Fruit fly (Drosophila melanogaster) whole organism, prepupa: ENCODE data around the gene hwt.
A peak's percentile ranks its signal among the peaks of the same experiment; 100 is the strongest.

Experiments used
- Blimp-1 ChIP-seq: fragments of 200-800 bp; sonication (Bioruptor generic); optimal IDR thresholded peaks from 3 replicates; lab custom pipeline; 2017; ENCODE audit warnings: missing biosample characterization, missing genetic modification characterization, mild to moderate bottlenecking, moderate library complexity, missing genetic modification reagents
- CG10631 ChIP-seq: fragments of 200-800 bp; sonication (Bioruptor generic); optimal IDR thresholded peaks from 2 replicates; lab custom pipeline; 2016; ENCODE audit warnings: missing biosample characterization, missing genetic modification characterization
- CG10669 ChIP-seq: fragments of 200-800 bp; sonication (Bioruptor generic); optimal IDR thresholded peaks from 3 replicates; lab custom pipeline; 2018; ENCODE audit warnings: missing biosample characterization, mild to moderate bottlenecking, missing genetic modification characterization, moderate library complexity
- CG11294 ChIP-seq: fragments of 200-800 bp; sonication (Bioruptor generic); IDR thresholded peaks from 2 replicates; pipeline ENCODE4 v1.3.6; 2022; ENCODE audit warnings: missing biosample characterization, missing genetic modification characterization
- CG11762 ChIP-seq: fragments of 200-800 bp; sonication (Bioruptor generic); optimal IDR thresholded peaks from 3 replicates; lab custom pipeline; 2016; ENCODE audit warnings: missing biosample characterization, missing genetic modification characterization; ENCODE audit not compliant: insufficient read depth
- CG11902 ChIP-seq: fragments of 200-800 bp; sonication (Bioruptor generic); optimal IDR thresholded peaks from 3 replicates; lab custom pipeline; 2016; ENCODE audit warnings: missing biosample characterization, missing genetic modification characterization
- CG15336 ChIP-seq: fragments of 200-800 bp; sonication (Bioruptor generic); IDR thresholded peaks from 2 replicates; pipeline ENCODE4 v1.3.6; 2022; ENCODE audit warnings: missing biosample characterization, missing genetic modification characterization
- CG1621 ChIP-seq: fragments of 200-800 bp; sonication (Bioruptor generic); optimal IDR thresholded peaks from 3 replicates; lab custom pipeline; 2018; ENCODE audit warnings: missing biosample characterization, mild to moderate bottlenecking, missing genetic modification characterization
- CG16779 ChIP-seq: fragments of 200-800 bp; sonication (Bioruptor generic); optimal IDR thresholded peaks from 3 replicates; lab custom pipeline; 2017; ENCODE audit warnings: missing biosample characterization, mild to moderate bottlenecking, missing genetic modification characterization
- CG3032 ChIP-seq: fragments of 200-800 bp; optimal IDR thresholded peaks from 2 replicates; lab custom pipeline; 2019; ENCODE audit warnings: missing biosample characterization, mild to moderate bottlenecking, missing genetic modification characterization, moderate library complexity
- CG31627 ChIP-seq: fragments of 200-800 bp; sonication (Bioruptor generic); optimal IDR thresholded peaks from 3 replicates; lab custom pipeline; 2016; ENCODE audit warnings: missing biosample characterization, missing genetic modification characterization
- CG32006 ChIP-seq: fragments of 200-800 bp; sonication (Bioruptor generic); optimal IDR thresholded peaks from 3 replicates; lab custom pipeline; 2017; ENCODE audit warnings: missing biosample characterization, mild to moderate bottlenecking, missing genetic modification characterization
- CG34406 ChIP-seq: fragments of 200-800 bp; sonication (Bioruptor generic); optimal IDR thresholded peaks from 3 replicates; lab custom pipeline; 2016; ENCODE audit warnings: missing biosample characterization, missing genetic modification characterization
- CG3919 ChIP-seq: fragments of 200-800 bp; sonication (Bioruptor generic); optimal IDR thresholded peaks from 3 replicates; lab custom pipeline; 2016; ENCODE audit warnings: missing biosample characterization, missing genetic modification characterization
- CG4318 ChIP-seq: fragments of 200-800 bp; sonication (Bioruptor generic); optimal IDR thresholded peaks from 3 replicates; lab custom pipeline; 2017; ENCODE audit warnings: missing biosample characterization, mild to moderate bottlenecking, missing genetic modification characterization
- CG6276 ChIP-seq: fragments of 200-800 bp; sonication (Bioruptor generic); optimal IDR thresholded peaks from 2 replicates; lab custom pipeline; 2017; ENCODE audit warnings: missing biosample characterization, mild to moderate bottlenecking, missing genetic modification characterization
- CG6792 ChIP-seq: fragments of 200-800 bp; sonication (Bioruptor generic); optimal IDR thresholded peaks from 3 replicates; lab custom pipeline; 2016; ENCODE audit warnings: missing biosample characterization, missing genetic modification characterization
- CG6808 ChIP-seq: fragments of 200-800 bp; sonication (Bioruptor generic); optimal IDR thresholded peaks from 3 replicates; lab custom pipeline; 2017; ENCODE audit warnings: missing biosample characterization, missing genetic modification characterization, mild to moderate bottlenecking, moderate library complexity, missing genetic modification reagents
- CG6854 ChIP-seq: fragments of 200-800 bp; sonication (Bioruptor generic); optimal IDR thresholded peaks from 2 replicates; lab custom pipeline; 2017; ENCODE audit warnings: missing biosample characterization, mild to moderate bottlenecking, missing genetic modification characterization
- CG7368 ChIP-seq: fragments of 200-800 bp; sonication (Bioruptor generic); optimal IDR thresholded peaks from 3 replicates; lab custom pipeline; 2016; ENCODE audit warnings: missing biosample characterization, missing genetic modification characterization
- CG8119 ChIP-seq: fragments of 200-800 bp; sonication (Bioruptor generic); IDR thresholded peaks from 3 replicates; pipeline ENCODE4 v1.3.6; 2022; ENCODE audit warnings: missing biosample characterization, missing genetic modification characterization
- CG8319 ChIP-seq: fragments of 200-800 bp; sonication (Bioruptor generic); optimal IDR thresholded peaks from 3 replicates; lab custom pipeline; 2016; ENCODE audit warnings: missing biosample characterization, missing genetic modification characterization
- CG8632 ChIP-seq: fragments of 200-800 bp; sonication (Bioruptor generic); optimal IDR thresholded peaks from 3 replicates; lab custom pipeline; 2016; ENCODE audit warnings: missing biosample characterization, missing genetic modification characterization
- CG9139 ChIP-seq: fragments of 200-800 bp; sonication (Bioruptor generic); optimal IDR thresholded peaks from 3 replicates; lab custom pipeline; 2017; ENCODE audit warnings: missing biosample characterization, mild to moderate bottlenecking, missing genetic modification characterization
- Eip75B ChIP-seq: fragments of 200-800 bp; sonication (Bioruptor generic); optimal IDR thresholded peaks from 3 replicates; lab custom pipeline; 2016; ENCODE audit warnings: missing biosample characterization, missing genetic modification characterization
- Eip78C ChIP-seq: fragments of 200-800 bp; sonication (Bioruptor generic); peaks from one replicate; lab custom pipeline; 2016; ENCODE audit warnings: missing biosample characterization, missing genetic modification characterization
- Eip93F ChIP-seq: fragments of 200-800 bp; sonication (Bioruptor generic); optimal IDR thresholded peaks from 2 replicates; lab custom pipeline; 2016; ENCODE audit warnings: missing biosample characterization, mild to moderate bottlenecking, missing genetic modification characterization
- Ets96B ChIP-seq: fragments of 200-800 bp; optimal IDR thresholded peaks from 2 replicates; lab custom pipeline; 2019; ENCODE audit warnings: missing biosample characterization, mild to moderate bottlenecking, missing genetic modification characterization, moderate library complexity
- Gug ChIP-seq: fragments of 200-800 bp; sonication (Bioruptor generic); IDR thresholded peaks from 2 replicates; pipeline ENCODE4 v1.3.6; 2022; ENCODE audit warnings: missing biosample characterization, missing genetic modification characterization
- Hr4 ChIP-seq: fragments of 200-800 bp; sonication (Bioruptor generic); optimal IDR thresholded peaks from 3 replicates; lab custom pipeline; 2016; ENCODE audit warnings: missing biosample characterization, missing genetic modification characterization
- Lpt ChIP-seq: fragments of 200-800 bp; sonication (Bioruptor generic); optimal IDR thresholded peaks from 3 replicates; lab custom pipeline; 2016; ENCODE audit warnings: missing biosample characterization, missing genetic modification characterization
- Met ChIP-seq: fragments of 200-800 bp; sonication (Bioruptor generic); optimal IDR thresholded peaks from 3 replicates; lab custom pipeline; 2016; ENCODE audit warnings: missing biosample characterization, missing genetic modification characterization
- OdsH ChIP-seq: fragments of 200-800 bp; sonication (Bioruptor generic); optimal IDR thresholded peaks from 3 replicates; lab custom pipeline; 2016; ENCODE audit warnings: missing biosample characterization, missing genetic modification characterization
- Sox14 ChIP-seq: fragments of 200-800 bp; sonication (Bioruptor generic); optimal IDR thresholded peaks from 3 replicates; lab custom pipeline; 2016; ENCODE audit warnings: missing biosample characterization, missing genetic modification characterization
- Sox15 ChIP-seq: fragments of 200-800 bp; sonication (Bioruptor generic); optimal IDR thresholded peaks from 3 replicates; lab custom pipeline; 2016; ENCODE audit warnings: missing biosample characterization, missing genetic modification characterization
- achi ChIP-seq: fragments of 200-800 bp; sonication (Bioruptor generic); optimal IDR thresholded peaks from 3 replicates; lab custom pipeline; 2016; ENCODE audit warnings: missing biosample characterization, missing genetic modification characterization
- cyc ChIP-seq: fragments of 200-800 bp; sonication (Bioruptor generic); optimal IDR thresholded peaks from 3 replicates; lab custom pipeline; 2016; ENCODE audit warnings: missing biosample characterization, missing genetic modification characterization
- dac ChIP-seq: fragments of 200-800 bp; sonication (Bioruptor generic); optimal IDR thresholded peaks from 2 replicates; lab custom pipeline; 2017; ENCODE audit warnings: missing biosample characterization, mild to moderate bottlenecking, missing genetic modification characterization
- dsx ChIP-seq: fragments of 200-800 bp; optimal IDR thresholded peaks from 3 replicates; lab custom pipeline; 2019; ENCODE audit warnings: missing biosample characterization, mild to moderate bottlenecking, missing genetic modification characterization, moderate library complexity; ENCODE audit not compliant: poor library complexity, severe bottlenecking
- eg ChIP-seq: fragments of 200-800 bp; sonication (Bioruptor generic); IDR thresholded peaks from 3 replicates; pipeline ENCODE4 v1.3.6; 2022; ENCODE audit warnings: missing biosample characterization, missing genetic modification characterization
- fd59A ChIP-seq: fragments of 200-800 bp; sonication (Bioruptor generic); optimal IDR thresholded peaks from 2 replicates; lab custom pipeline; 2017; ENCODE audit warnings: missing biosample characterization, mild to moderate bottlenecking, missing genetic modification characterization, missing genetic modification reagents
- fd85E ChIP-seq: fragments of 200-800 bp; sonication (Bioruptor generic); optimal IDR thresholded peaks from 3 replicates; lab custom pipeline; 2016; ENCODE audit warnings: missing biosample characterization, missing genetic modification characterization
- lz ChIP-seq: fragments of 200-800 bp; sonication (Bioruptor generic); optimal IDR thresholded peaks from 3 replicates; lab custom pipeline; 2016; ENCODE audit warnings: missing biosample characterization, missing genetic modification characterization
- net ChIP-seq: fragments of 200-800 bp; sonication (Bioruptor generic); optimal IDR thresholded peaks from 3 replicates; lab custom pipeline; 2016; ENCODE audit warnings: missing biosample characterization, missing genetic modification characterization
- pdm3 ChIP-seq: fragments of 200-800 bp; sonication (Bioruptor generic); optimal IDR thresholded peaks from 3 replicates; lab custom pipeline; 2016; ENCODE audit warnings: missing biosample characterization, missing genetic modification characterization
- salr ChIP-seq, 2 experiments: fragments of 200-800 bp; sonication (Bioruptor generic); optimal IDR thresholded peaks; 3 replicates each; lab custom pipeline; 2016 to 2018; ENCODE audit warnings: missing biosample characterization in 2 of 2, missing genetic modification characterization in 2 of 2, mild to moderate bottlenecking in 1 of 2
- spab ChIP-seq: fragments of 200-800 bp; sonication (Bioruptor generic); optimal IDR thresholded peaks from 2 replicates; lab custom pipeline; 2017; ENCODE audit warnings: missing biosample characterization, mild to moderate bottlenecking, missing genetic modification characterization, missing genetic modification reagents
- ss ChIP-seq, 2 experiments: fragments of 200-800 bp; sonication (Bioruptor generic); optimal IDR thresholded peaks; 2 replicates in 1 of 2; 3 replicates in 1 of 2; lab custom pipeline; 2017 to 2018; ENCODE audit warnings: mild to moderate bottlenecking in 2 of 2, missing biosample characterization in 2 of 2, missing genetic modification characterization in 2 of 2, moderate library complexity in 1 of 2
- svp ChIP-seq: fragments of 200-800 bp; sonication (Bioruptor generic); peaks from one replicate; lab custom pipeline; 2016; ENCODE audit warnings: missing biosample characterization, missing genetic modification characterization
- topi ChIP-seq: fragments of 200-800 bp; sonication (Bioruptor generic); optimal IDR thresholded peaks from 3 replicates; lab custom pipeline; 2016; ENCODE audit warnings: missing biosample characterization, missing genetic modification characterization
- vri ChIP-seq: fragments of 200-800 bp; sonication (Bioruptor generic); optimal IDR thresholded peaks from 3 replicates; lab custom pipeline; 2016; ENCODE audit warnings: missing biosample characterization, mild to moderate bottlenecking, missing genetic modification characterization

The hwt gene

dm6 chrX:12472244-12472736 lies 96.0 kb downstream of the hwt start:
- TF ChIP-seq Met (peak; percentile 92), CG3919 (peak; percentile 92), dac (GFP tag; lab: Kevin White, UChicago) (peak; percentile 87), CG4318 (GFP tag; lab: Kevin White, UChicago) (peak; percentile 92), Sox14 (peak; percentile 86), eg (GFP tag; lab: Robert Waterston, UW) (peak; percentile 97), Sox15 (GFP tag; lab: Kevin White, UChicago) (peak; percentile 88), CG6854 (GFP tag; lab: Kevin White, UChicago) (peak; percentile 63), Gug (peak; percentile 96), CG16779 (peak; percentile 89), fd85E (GFP tag; lab: Kevin White, UChicago) (peak; percentile 76), CG8632 (peak; percentile 93), achi (GFP tag; lab: Kevin White, UChicago) (peak; percentile 92), fd59A (GFP tag; lab: Kevin White, UChicago) (peak; percentile 85), CG3032 (peak; percentile 92), CG11294 (GFP tag; lab: Robert Waterston, UW) (peak; percentile 95), CG15336 (peak; percentile 96), CG10669 (GFP tag; lab: Kevin White, UChicago) (peak; percentile 91), CG32006 (GFP tag; lab: Kevin White, UChicago) (peak; percentile 96), CG8319 (GFP tag; lab: Kevin White, UChicago) (peak; percentile 87), OdsH (peak; percentile 94), CG11762 (GFP tag; lab: Kevin White, UChicago) (peak; percentile 88), Blimp-1 (peak; percentile 77), CG6808 (GFP tag; lab: Kevin White, UChicago) (peak; percentile 87), ss (GFP tag; optimal IDR thresholded peaks at IDR 0.05; lab: Kevin White, UChicago) (peak; percentile 84 to 90), net (GFP tag; lab: Kevin White, UChicago) (peak; percentile 92), CG11902 (GFP tag; lab: Kevin White, UChicago) (peak; percentile 80), Ets96B (tag; lab: Kevin White, UChicago) (peak; percentile 87), Eip78C (GFP tag; lab: Kevin White, UChicago) (peak; percentile 99), dsx (GFP tag; lab: Kevin White, UChicago) (peak; percentile 90), vri (peak; percentile 85), CG1621 (tag; lab: Kevin White, UChicago) (peak; percentile 82), CG6792 (GFP tag; lab: Kevin White, UChicago) (peak; percentile 89), lz (GFP tag; lab: Kevin White, UChicago) (peak; percentile 91), pdm3 (peak; percentile 91), CG9139 (GFP tag; lab: Kevin White, UChicago) (peak; percentile 76), salr (GFP tag; optimal IDR thresholded peaks at IDR 0.05; lab: Kevin White, UChicago) (peak; percentile 72 to 91), Eip93F (GFP tag; lab: Kevin White, UChicago) (peak; percentile 73), Hr4 (peak; percentile 94), CG7368 (GFP tag; lab: Kevin White, UChicago) (peak; percentile 91), spab (peak; percentile 84), svp (GFP tag; lab: Kevin White, UChicago) (peak; percentile 97), cyc (GFP tag; lab: Kevin White, UChicago) (peak; percentile 86), CG6276 (GFP tag; lab: Kevin White, UChicago) (peak; percentile 89), CG34406 (peak; percentile 93), CG10631 (GFP tag; lab: Kevin White, UChicago) (peak; percentile 94), Lpt (GFP tag; lab: Kevin White, UChicago) (peak; percentile 91), Eip75B (GFP tag; lab: Kevin White, UChicago) (peak; percentile 91), topi (GFP tag; lab: Kevin White, UChicago) (peak; percentile 92), CG8119 (peak; percentile 97), CG31627 (GFP tag; lab: Kevin White, UChicago) (peak; percentile 81)
